Fruit fly (Drosophila melanogaster): ENCODE data around the gene rhea.

rhea gene

DNA sequence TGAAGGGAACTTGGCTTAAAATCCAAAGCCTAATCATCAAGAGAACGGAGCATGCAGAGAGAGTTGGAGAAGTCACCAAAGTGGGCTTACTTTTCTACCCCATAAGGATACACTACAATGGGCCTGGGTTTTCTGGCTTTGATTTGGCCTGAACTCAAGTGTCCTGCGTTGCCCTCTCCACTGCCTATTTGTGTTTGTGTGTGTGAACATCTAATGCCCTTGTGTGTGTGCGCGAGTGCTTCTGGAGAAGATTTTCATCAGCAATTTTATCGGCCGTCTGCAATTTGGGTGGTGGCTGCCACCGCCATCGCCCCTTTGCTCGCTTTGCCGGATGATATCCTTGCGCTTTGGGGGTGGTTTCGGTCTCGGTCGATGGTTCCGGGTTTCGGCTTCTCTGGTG is 15.8 kb downstream of the rhea start:
- TF ChIP-seq CG17806 (tag; optimal IDR thresholded peaks at IDR 0.05): no peak
- no peak for TF ChIP-seq CG15710 (tag; optimal IDR thresholded peaks at IDR 0.05)
- no peak for TF ChIP-seq CG32121 (GFP tag; IDR thresholded peaks at IDR 0.05)
- TF ChIP-seq CG4496 (GFP tag; IDR thresholded peaks at IDR 0.05): no peak
- TF ChIP-seq Pif1A (GFP tag; optimal IDR thresholded peaks at IDR 0.05): no peak

DNA sequence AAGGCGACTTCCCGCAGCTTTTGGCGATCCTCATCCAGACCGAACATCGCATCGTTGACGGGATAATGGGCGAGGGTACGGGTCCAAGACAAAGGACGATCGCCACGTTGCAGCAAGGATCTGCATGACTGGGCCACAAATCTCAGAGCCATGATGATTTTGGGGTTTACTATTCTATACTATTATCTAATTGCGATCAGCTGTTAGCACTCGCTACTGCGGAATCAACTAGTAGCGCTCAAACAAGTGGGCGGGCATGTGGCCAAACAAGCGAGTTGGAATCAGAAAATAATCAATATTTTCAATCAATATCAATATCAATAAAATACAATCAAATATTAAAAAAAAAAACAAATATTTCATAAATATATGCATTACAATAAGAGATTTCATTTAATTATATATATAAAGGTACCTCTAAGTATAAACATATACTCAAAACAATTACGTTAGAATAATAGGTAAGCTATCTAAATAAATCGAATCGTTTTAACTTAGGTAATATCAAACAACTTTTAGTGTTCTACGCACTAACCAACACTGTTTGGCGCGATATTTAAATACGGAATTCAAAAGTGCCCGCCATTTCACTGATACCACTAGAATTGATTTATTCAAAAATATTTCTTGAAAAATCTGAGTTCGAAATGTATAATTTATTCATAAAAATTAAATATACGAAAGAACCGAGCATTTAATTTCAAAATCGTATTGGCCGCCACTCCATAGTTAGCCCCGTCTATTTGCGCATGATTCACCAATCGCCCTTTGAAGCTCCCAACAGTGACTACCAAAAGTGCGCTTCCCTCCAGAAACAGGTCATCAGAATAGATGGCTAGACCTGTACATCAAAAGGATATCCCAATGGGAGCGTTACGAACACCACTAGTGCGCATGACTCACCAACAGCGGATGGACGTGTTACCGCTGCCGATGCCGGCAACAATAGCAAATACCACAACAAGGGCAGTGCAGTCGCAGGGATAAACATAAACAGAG is 31.3 kb downstream of the rhea start, which contains the start of the genes CG6638 and CG43078:
Gene CG6638 (minus strand): TSS at position 235 of the 999 bp plus-strand sequence.
Gene CG43078 (plus strand): TSS at position 965 of the 999 bp plus-strand sequence.
- TF ChIP-seq fd96Ca (GFP tag; IDR thresholded peaks at IDR 0.05): 0 out of 3 replicates have a peak, but pooled peaks have one; percentile 8
- TF ChIP-seq Pif1A (GFP tag; optimal IDR thresholded peaks at IDR 0.05): no peak
- TF ChIP-seq D1 (tag; optimal IDR thresholded peaks at IDR 0.05): no peak
- no peak for TF ChIP-seq CG12605 (GFP tag; IDR thresholded peaks at IDR 0.05)
- TF ChIP-seq CG4496 (GFP tag; IDR thresholded peaks at IDR 0.05): no peak
- TF ChIP-seq CG15710 (tag; optimal IDR thresholded peaks at IDR 0.05): no peak

DNA sequence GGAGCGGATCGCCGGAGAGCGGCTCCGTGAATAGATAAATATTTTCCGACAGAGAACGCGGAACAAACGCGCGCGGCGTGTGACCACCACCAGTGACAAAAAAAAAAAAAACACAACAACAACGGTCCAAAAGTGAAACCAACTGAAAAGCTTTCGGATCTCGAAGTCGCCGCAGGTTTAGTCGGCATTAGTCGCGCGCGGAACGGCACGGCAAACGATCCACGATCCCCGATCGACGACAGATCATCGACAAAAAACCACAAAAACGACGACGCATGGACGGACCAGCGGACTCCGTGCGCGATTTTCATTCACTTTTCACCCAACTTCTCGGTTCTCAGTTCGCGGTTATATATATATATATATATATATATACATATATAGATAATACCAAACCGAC is 33.7 kb downstream of the rhea start:
- TF ChIP-seq Ets98B (GFP tag; IDR thresholded peaks at IDR 0.05) (0 out of 2 replicates have a peak, but pooled peaks have one; percentile 27), Pif1B (GFP tag; optimal IDR thresholded peaks at IDR 0.05) (no peak), CG8159 (tag; optimal IDR thresholded peaks at IDR 0.05) (no peak), CG4496 (GFP tag; IDR thresholded peaks at IDR 0.05) (peak; percentile 36; the same call in 1 of the 3 replicates)

DNA sequence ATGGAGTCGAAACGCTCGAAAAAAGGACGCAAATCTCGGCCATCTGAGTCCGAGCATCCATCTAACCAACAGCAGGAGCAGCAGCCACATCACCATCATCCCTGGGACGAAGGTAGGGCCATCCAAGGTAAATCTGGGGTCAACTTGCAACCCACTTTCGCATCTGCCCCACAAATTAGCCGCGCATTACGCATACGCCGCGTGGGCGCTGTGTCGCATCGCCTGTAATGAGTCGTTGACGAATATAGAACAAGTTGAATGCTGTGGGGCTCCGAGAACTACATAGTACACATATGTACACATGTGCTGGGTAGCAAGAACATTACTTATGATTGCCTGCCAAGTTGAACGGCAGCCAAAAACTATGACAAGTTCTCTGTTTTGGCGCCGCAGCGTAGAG is 34.7 kb downstream of the rhea start:
- TF ChIP-seq CG34367 (tag; optimal IDR thresholded peaks at IDR 0.05) (no peak), Ets98B (GFP tag; IDR thresholded peaks at IDR 0.05) (no peak), D1 (tag; optimal IDR thresholded peaks at IDR 0.05) (no peak), Pif1B (GFP tag; optimal IDR thresholded peaks at IDR 0.05) (no peak), Snoo (tag; optimal IDR thresholded peaks at IDR 0.05) (no peak), CG13204 (GFP tag; optimal IDR thresholded peaks at IDR 0.05) (no peak), CG9948 (tag; optimal IDR thresholded peaks at IDR 0.05) (no peak), CG15710 (tag; optimal IDR thresholded peaks at IDR 0.05) (no peak), rn (GFP tag; IDR thresholded peaks at IDR 0.05) (no peak), CG12605 (GFP tag; IDR thresholded peaks at IDR 0.05) (no peak), Pif1A (GFP tag; optimal IDR thresholded peaks at IDR 0.05) (no peak), gl (tag; optimal IDR thresholded peaks at IDR 0.05) (no peak), CG14655 (GFP tag; optimal IDR thresholded peaks at IDR 0.05) (no peak), fd96Ca (GFP tag; IDR thresholded peaks at IDR 0.05) (no peak), CG8159 (tag; optimal IDR thresholded peaks at IDR 0.05) (no peak), CG8301 (tag; optimal IDR thresholded peaks at IDR 0.05) (no peak)

DNA sequence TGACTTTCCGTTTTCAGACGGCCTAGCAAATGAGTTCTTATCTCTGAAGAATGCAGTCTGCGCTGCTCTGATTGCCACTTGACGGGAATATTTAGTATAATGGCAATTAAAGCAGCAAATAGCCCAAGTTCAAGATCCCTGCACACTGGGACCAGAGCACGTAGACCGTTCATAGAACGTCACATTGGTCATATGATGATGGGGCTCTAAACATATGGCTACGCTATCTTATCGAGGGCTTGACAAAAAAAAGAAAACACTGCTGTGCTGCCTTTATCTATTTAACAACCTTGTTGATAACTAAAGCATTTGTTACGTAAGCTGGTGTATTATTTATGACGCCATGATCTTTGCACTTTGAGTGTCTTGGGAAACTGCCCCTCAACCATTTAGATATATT is 36.0 kb downstream of the rhea start:
- TF ChIP-seq CG4496 (GFP tag; IDR thresholded peaks at IDR 0.05) (no peak), EcR (GFP tag; optimal IDR thresholded peaks at IDR 0.05) (no peak), gl (tag; optimal IDR thresholded peaks at IDR 0.05) (no peak), Snoo (tag; optimal IDR thresholded peaks at IDR 0.05) (no peak), CG32121 (GFP tag; IDR thresholded peaks at IDR 0.05) (no peak), CG14655 (GFP tag; optimal IDR thresholded peaks at IDR 0.05) (no peak), CG17806 (tag; optimal IDR thresholded peaks at IDR 0.05) (no peak), CG9948 (tag; optimal IDR thresholded peaks at IDR 0.05) (no peak), Pif1B (GFP tag; optimal IDR thresholded peaks at IDR 0.05) (no peak), Ets98B (GFP tag; IDR thresholded peaks at IDR 0.05) (no peak), CG8301 (tag; optimal IDR thresholded peaks at IDR 0.05) (no peak), fd96Ca (GFP tag; IDR thresholded peaks at IDR 0.05) (no peak), CG8159 (tag; optimal IDR thresholded peaks at IDR 0.05) (no peak), CG10348 (GFP tag; IDR thresholded peaks at IDR 0.05) (no peak), Pif1A (GFP tag; optimal IDR thresholded peaks at IDR 0.05) (no peak), CG34367 (tag; optimal IDR thresholded peaks at IDR 0.05) (no peak), CG12605 (GFP tag; IDR thresholded peaks at IDR 0.05) (no peak), CG13204 (GFP tag; optimal IDR thresholded peaks at IDR 0.05) (no peak)

DNA sequence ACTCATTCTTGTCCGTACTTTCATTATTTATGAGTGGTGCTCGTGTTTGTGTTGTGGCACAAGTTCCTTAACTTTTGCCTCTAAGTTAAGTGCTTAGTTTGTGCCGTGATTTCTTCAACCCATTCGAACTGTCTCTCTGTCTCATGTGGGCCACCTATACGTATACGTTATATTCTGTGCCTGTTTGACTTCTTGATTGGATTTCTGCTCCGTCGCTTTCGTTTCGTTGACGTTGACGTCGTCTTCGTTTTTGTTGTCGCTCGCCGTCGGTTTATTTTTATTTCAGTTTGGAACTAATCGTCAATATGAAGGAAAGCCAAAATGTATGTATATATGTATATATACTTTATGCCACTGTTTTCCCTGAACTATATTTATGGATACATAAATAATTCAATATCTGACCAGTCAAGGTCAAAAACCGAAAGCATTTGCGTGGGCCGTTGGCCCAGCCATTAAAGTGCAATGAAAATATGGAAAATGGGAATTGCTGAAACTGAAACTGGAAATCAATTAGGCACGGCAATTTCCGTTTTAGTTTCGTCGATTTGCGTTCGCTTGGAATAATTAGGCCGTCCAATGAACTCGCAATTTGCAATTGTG is 37.4 kb downstream of the rhea start:
- TF ChIP-seq CG8301 (tag; optimal IDR thresholded peaks at IDR 0.05): no peak
- TF ChIP-seq CG13204 (GFP tag; optimal IDR thresholded peaks at IDR 0.05): no peak
- TF ChIP-seq CG15710 (tag; optimal IDR thresholded peaks at IDR 0.05): no peak

All from whole organism, pupa.